Worm (Caenorhabditis elegans): ENCODE results near the gene sec-6.

DNA sequence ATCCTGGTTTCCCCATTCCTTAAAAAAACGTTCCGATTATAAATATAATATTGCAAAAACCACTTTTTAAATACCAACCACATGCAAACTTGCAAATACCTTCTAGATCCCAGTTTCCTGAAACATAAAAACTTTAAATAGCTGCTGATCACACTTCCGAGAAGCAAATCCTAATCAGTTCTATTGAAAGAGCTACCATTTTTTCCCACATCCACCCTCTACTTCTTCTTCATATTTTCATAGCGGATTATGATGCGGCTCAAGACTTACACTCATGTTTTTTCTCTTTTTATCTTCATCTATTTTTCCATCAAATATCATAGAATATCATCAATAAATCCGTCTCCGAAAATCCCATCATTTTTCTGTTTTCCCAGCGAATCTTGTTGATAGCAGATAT is 32.5 kb upstream of the sec-6 start:
- TF ChIP-seq blmp-1 (tag; optimal IDR thresholded peaks at IDR 0.05; ENCODE audit: insufficient read depth): no peak
- no peak for TF ChIP-seq lin-13 (GFP tag; optimal IDR thresholded peaks at IDR 0.05)
- no peak for TF ChIP-seq zag-1 (tag; optimal IDR thresholded peaks at IDR 0.05)
- no peak for TF ChIP-seq crh-2 (tag; optimal IDR thresholded peaks at IDR 0.05)
- TF ChIP-seq fos-1 (tag; optimal IDR thresholded peaks at IDR 0.05): no peak
- TF ChIP-seq lin-39 (tag; optimal IDR thresholded peaks at IDR 0.05): no peak
- no peak for TF ChIP-seq R02D3.7 (tag; optimal IDR thresholded peaks at IDR 0.05)
- no peak for TF ChIP-seq ceh-16 (tag; optimal IDR thresholded peaks at IDR 0.05)
- TF ChIP-seq F13H6.1 (tag; optimal IDR thresholded peaks at IDR 0.05): no peak
- no peak for TF ChIP-seq lsy-2 (tag; optimal IDR thresholded peaks at IDR 0.05)
- TF ChIP-seq unc-39 (tag; optimal IDR thresholded peaks at IDR 0.05): no peak
- TF ChIP-seq unc-62 (GFP tag; optimal IDR thresholded peaks at IDR 0.05): no peak
- no peak for TF ChIP-seq ama-1 (optimal IDR thresholded peaks at IDR 0.05)
- no peak for TF ChIP-seq elt-3 (tag; optimal IDR thresholded peaks at IDR 0.05)

Data from whole organism, L2 larva.